Worm (Caenorhabditis elegans) whole organism, midembryonic: ENCODE data around the gene F32E10.8.

Experiments
- T22C8.4 ChIP-seq: fragments of 200-800 bp; sonication (Bioruptor generic); IDR thresholded peaks from 2 replicates; pipeline ENCODE4 v1.3.6; 2022; ENCODE audit warnings: missing genetic modification characterization, missing compliant biosample characterization
- cog-1 ChIP-seq: sonication (generic microtip); optimal IDR thresholded peaks from 2 replicates; lab custom pipeline; 2016; ENCODE audit warnings: missing genetic modification characterization, missing compliant biosample characterization
- flt-1 ChIP-seq: fragments of 200-800 bp; sonication (Bioruptor generic); IDR thresholded peaks from 2 replicates; pipeline ENCODE4 v1.3.6; 2022; ENCODE audit warnings: missing genetic modification characterization, missing compliant biosample characterization
- klf-2 ChIP-seq: fragments of 200-800 bp; sonication (Bioruptor generic); conservative IDR thresholded peaks from 2 replicates; pipeline ENCODE4 v1.3.6; 2022; ENCODE audit warnings: missing genetic modification reagents, missing genetic modification characterization, missing compliant biosample characterization
- med-1 ChIP-seq: sonication (generic microtip); optimal IDR thresholded peaks from 2 replicates; lab custom pipeline; 2017; ENCODE audit warnings: missing genetic modification characterization, mild to moderate bottlenecking, missing compliant biosample characterization, antibody characterized with exemption, missing genetic modification reagents; ENCODE audit not compliant: insufficient read depth
- ref-1 ChIP-seq: fragments of 200-800 bp; sonication (Bioruptor generic); conservative IDR thresholded peaks from 2 replicates; pipeline ENCODE4 v1.3.6; 2022; ENCODE audit warnings: missing genetic modification reagents, missing genetic modification characterization, missing compliant biosample characterization
- ztf-23 ChIP-seq: fragments of 200-800 bp; sonication (Bioruptor generic); IDR thresholded peaks from 2 replicates; pipeline ENCODE4 v1.3.6; 2022; ENCODE audit warnings: missing genetic modification reagents, missing genetic modification characterization, missing compliant biosample characterization
- ztf-29 ChIP-seq: fragments of 200-800 bp; sonication (Bioruptor generic); IDR thresholded peaks from 2 replicates; pipeline ENCODE4 v1.3.6; 2022; ENCODE audit warnings: missing genetic modification reagents, missing genetic modification characterization, missing compliant biosample characterization

ce11 chrIV:7532360-7532759 is 35.0 kb upstream of the F32E10.8 start, which contains the start of gene R05G6.1:
- TF ChIP-seq klf-2: no peak
- no peak for TF ChIP-seq med-1
- no peak for TF ChIP-seq flt-1 (GFP tag; lab: Robert Waterston, UW)
- TF ChIP-seq T22C8.4 (GFP tag; lab: Robert Waterston, UW): no peak
- TF ChIP-seq ztf-23: no peak
- no peak for TF ChIP-seq ztf-29
- no peak for TF ChIP-seq cog-1 (tag; lab: Kevin White, UChicago)
- TF ChIP-seq ref-1: no peak
